Worm (Caenorhabditis elegans) whole organism, L2 larva: ENCODE results near the gene egl-5.

Source experiments
- Y55F3AM.14 ChIP-seq: fragments of 200-800 bp; sonication (Bioruptor generic); optimal IDR thresholded peaks from 2 replicates; lab custom pipeline; 2018; ENCODE audit warnings: mild to moderate bottlenecking, missing genetic modification characterization, missing compliant biosample characterization
- ceh-16 ChIP-seq: fragments of 150-350 bp; optimal IDR thresholded peaks from 2 replicates; lab custom pipeline; 2014; ENCODE audit warnings: missing biosample characterization, missing genetic modification characterization
- ceh-82 ChIP-seq: fragments of 150-350 bp; optimal IDR thresholded peaks from 2 replicates; lab custom pipeline; 2014; ENCODE audit warnings: missing biosample characterization, missing genetic modification characterization
- egl-27 ChIP-seq: sonication (generic microtip); optimal IDR thresholded peaks from 3 replicates; lab custom pipeline; 2017; ENCODE audit warnings: missing biosample characterization, missing genetic modification reagents, missing genetic modification characterization
- elt-1 ChIP-seq: fragments of 150-350 bp; optimal IDR thresholded peaks from 2 replicates; lab custom pipeline; 2014; ENCODE audit warnings: missing biosample characterization, missing genetic modification characterization
- lin-39 ChIP-seq: fragments of 150-350 bp; optimal IDR thresholded peaks from 2 replicates; lab custom pipeline; 2014; ENCODE audit warnings: missing biosample characterization, missing genetic modification reagents, missing genetic modification characterization
- mab-5 ChIP-seq: fragments of 150-350 bp; optimal IDR thresholded peaks from 2 replicates; lab custom pipeline; 2014; ENCODE audit warnings: missing biosample characterization, missing genetic modification characterization
- nhr-11 ChIP-seq: fragments of 150-350 bp; optimal IDR thresholded peaks from 2 replicates; lab custom pipeline; 2014; ENCODE audit warnings: missing biosample characterization, missing genetic modification characterization
- nhr-12 ChIP-seq: fragments of 150-350 bp; optimal IDR thresholded peaks from 2 replicates; lab custom pipeline; 2014; ENCODE audit warnings: missing biosample characterization, missing genetic modification characterization
- nhr-23 ChIP-seq: fragments of 150-350 bp; optimal IDR thresholded peaks from 2 replicates; lab custom pipeline; 2014; ENCODE audit warnings: missing biosample characterization, missing genetic modification reagents, missing genetic modification characterization
- nhr-77 ChIP-seq: fragments of 150-350 bp; optimal IDR thresholded peaks from 2 replicates; lab custom pipeline; 2014; ENCODE audit warnings: missing biosample characterization, missing genetic modification characterization
- sma-3 ChIP-seq: sonication (generic microtip); optimal IDR thresholded peaks from 2 replicates; lab custom pipeline; 2016; ENCODE audit warnings: missing genetic modification reagents, missing genetic modification characterization, missing compliant biosample characterization
- snpc-4 ChIP-seq: fragments of 150-350 bp; optimal IDR thresholded peaks from 2 replicates; lab custom pipeline; 2014; ENCODE audit warnings: missing biosample characterization, missing genetic modification characterization
- unc-62 ChIP-seq: fragments of 150-350 bp; optimal IDR thresholded peaks from 2 replicates; lab custom pipeline; 2014; ENCODE audit warnings: missing biosample characterization, missing genetic modification reagents, missing genetic modification characterization

DNA sequence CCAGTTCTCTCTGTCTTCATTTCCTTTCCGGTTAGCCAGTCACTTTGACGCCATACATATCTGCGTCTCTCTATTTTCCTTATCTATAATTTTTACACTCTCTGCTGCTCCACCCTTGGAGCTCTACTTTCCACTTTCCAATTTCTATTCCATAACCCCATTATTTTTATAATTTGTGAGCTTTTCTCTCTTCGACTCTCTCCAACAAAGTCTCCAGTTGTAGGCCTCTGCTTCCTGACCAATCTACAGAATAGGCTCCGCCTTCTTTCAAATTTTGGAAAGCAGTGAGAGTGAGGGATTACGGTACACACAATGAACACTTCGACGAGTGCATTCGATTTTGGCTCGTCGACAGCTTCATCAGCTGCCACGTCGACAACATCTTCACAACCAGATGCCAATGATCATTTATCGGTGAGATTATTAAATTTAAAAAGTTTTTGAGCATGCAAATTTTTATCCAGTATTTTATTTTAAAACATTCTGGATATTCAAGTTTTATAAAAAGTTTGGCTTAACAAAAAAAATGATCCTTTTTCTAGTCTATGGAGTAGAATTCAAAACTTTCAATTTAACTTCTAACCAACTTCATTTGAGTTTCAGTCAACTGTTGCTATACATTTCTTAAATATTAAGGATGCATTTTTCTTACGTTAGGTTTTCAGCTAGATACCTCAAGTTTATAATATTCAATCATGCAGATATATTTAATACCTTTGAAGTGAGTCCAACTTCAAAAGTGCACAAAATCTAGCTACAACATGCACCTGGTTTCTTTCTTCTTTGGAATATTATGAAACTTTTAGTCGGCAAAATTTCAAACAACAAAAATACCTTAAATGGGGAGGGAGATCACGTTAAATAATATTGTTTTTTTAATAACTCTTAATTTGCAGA is at the start of gene egl-5:
- TF ChIP-seq snpc-4 (tag; lab: Kevin White, UChicago) = no peak
- TF ChIP-seq nhr-12 (tag; lab: Kevin White, UChicago) = no peak
- no peak for TF ChIP-seq elt-1 (tag; lab: Kevin White, UChicago)
- TF ChIP-seq unc-62 (GFP tag; lab: Kevin White, UChicago) = no peak
- TF ChIP-seq lin-39 = no peak
- TF ChIP-seq nhr-23 (tag; lab: Kevin White, UChicago) = no peak
- no peak for TF ChIP-seq sma-3 (GFP tag; lab: Kevin White, UChicago)
- TF ChIP-seq nhr-77 (tag; lab: Kevin White, UChicago) = no peak
- TF ChIP-seq Y55F3AM.14 (GFP tag; lab: Kevin White, UChicago) = no peak
- no peak for TF ChIP-seq mab-5 (tag; lab: Kevin White, UChicago)
- no peak for TF ChIP-seq ceh-16
- no peak for TF ChIP-seq ceh-82 (tag; lab: Kevin White, UChicago)
- no peak for TF ChIP-seq egl-27 (tag; lab: Kevin White, UChicago)
- TF ChIP-seq nhr-11 (tag; lab: Kevin White, UChicago) = no peak
